Worm (Caenorhabditis elegans) whole organism, early embryonic: ENCODE data around the gene flp-24.
"Not testable (repeated sequence)": the region's sequence is repeated elsewhere in the genome, so short reads cannot be mapped to it uniquely, and the experiment has no call there.

Experiments
- B0310.2 ChIP-seq: sonication (generic microtip); optimal IDR thresholded peaks from 2 replicates; lab custom pipeline; 2016; ENCODE audit warnings: mild to moderate bottlenecking, missing genetic modification characterization, missing compliant biosample characterization
- F13C5.2 ChIP-seq: sonication (generic microtip); optimal IDR thresholded peaks from 2 replicates; lab custom pipeline; 2017; ENCODE audit warnings: mild to moderate bottlenecking, missing genetic modification characterization, inconsistent platforms, missing compliant biosample characterization
- aly-1 ChIP-seq: sonication (generic microtip); optimal IDR thresholded peaks from 2 replicates; lab custom pipeline; 2016; ENCODE audit warnings: missing genetic modification characterization, missing compliant biosample characterization
- ama-1 ChIP-seq: fragments of 150-350 bp; optimal IDR thresholded peaks from 2 replicates; lab custom pipeline; 2014
- ceh-13 ChIP-seq: fragments of 200-800 bp; sonication (Bioruptor generic); optimal IDR thresholded peaks from 2 replicates; lab custom pipeline; 2018; ENCODE audit warnings: mild to moderate bottlenecking, missing genetic modification characterization, missing compliant biosample characterization
- ceh-36 ChIP-seq: sonication (generic microtip); optimal IDR thresholded peaks from 2 replicates; lab custom pipeline; 2016; ENCODE audit warnings: missing genetic modification characterization, inconsistent platforms, missing compliant biosample characterization
- ets-7 ChIP-seq: sonication (generic microtip); optimal IDR thresholded peaks from 2 replicates; lab custom pipeline; 2016; ENCODE audit warnings: missing genotype, missing genetic modification characterization, missing compliant biosample characterization
- flt-1 ChIP-seq: fragments of 200-800 bp; sonication (Bioruptor generic); IDR thresholded peaks from 2 replicates; pipeline ENCODE4 v1.3.6; 2022; ENCODE audit warnings: missing genetic modification characterization, missing compliant biosample characterization
- hmbx-1 ChIP-seq: sonication (generic microtip); optimal IDR thresholded peaks from 2 replicates; lab custom pipeline; 2016; ENCODE audit warnings: mild to moderate bottlenecking, missing genetic modification characterization, missing compliant biosample characterization
- hmg-4 ChIP-seq: fragments of 200-800 bp; sonication (Bioruptor generic); optimal IDR thresholded peaks from 2 replicates; lab custom pipeline; 2018; ENCODE audit warnings: mild to moderate bottlenecking, missing genetic modification characterization, missing compliant biosample characterization
- hnd-1 ChIP-seq: sonication (generic microtip); optimal IDR thresholded peaks from 2 replicates; lab custom pipeline; 2016; ENCODE audit warnings: missing genetic modification characterization, missing compliant biosample characterization
- pes-1 ChIP-seq: fragments of 200-800 bp; sonication (Bioruptor generic); IDR thresholded peaks from 2 replicates; pipeline ENCODE4 v1.3.6; 2022; ENCODE audit warnings: missing genetic modification reagents, missing genetic modification characterization, missing compliant biosample characterization
- scrt-1 ChIP-seq: fragments of 200-800 bp; sonication (Bioruptor generic); IDR thresholded peaks from 2 replicates; pipeline ENCODE4 v1.3.6; 2022; ENCODE audit warnings: missing genetic modification characterization, missing compliant biosample characterization
- sea-1 ChIP-seq: fragments of 200-800 bp; sonication (Bioruptor generic); conservative IDR thresholded peaks from 2 replicates; pipeline ENCODE4 v1.3.6; 2022; ENCODE audit warnings: missing genetic modification characterization, missing compliant biosample characterization
- tbx-11 ChIP-seq: fragments of 200-800 bp; sonication (Bioruptor generic); IDR thresholded peaks from 2 replicates; pipeline ENCODE4 v1.3.6; 2022; ENCODE audit warnings: missing genetic modification characterization, missing compliant biosample characterization
- tbx-37 ChIP-seq: fragments of 200-800 bp; sonication (Bioruptor generic); conservative IDR thresholded peaks from 2 replicates; pipeline ENCODE4 v1.3.6; 2022; ENCODE audit warnings: missing genetic modification reagents, missing genetic modification characterization, missing compliant biosample characterization
- tra-4 ChIP-seq: sonication (generic microtip); optimal IDR thresholded peaks from 2 replicates; lab custom pipeline; 2017; ENCODE audit warnings: missing genetic modification characterization, missing compliant biosample characterization

flp-24 gene

DNA sequence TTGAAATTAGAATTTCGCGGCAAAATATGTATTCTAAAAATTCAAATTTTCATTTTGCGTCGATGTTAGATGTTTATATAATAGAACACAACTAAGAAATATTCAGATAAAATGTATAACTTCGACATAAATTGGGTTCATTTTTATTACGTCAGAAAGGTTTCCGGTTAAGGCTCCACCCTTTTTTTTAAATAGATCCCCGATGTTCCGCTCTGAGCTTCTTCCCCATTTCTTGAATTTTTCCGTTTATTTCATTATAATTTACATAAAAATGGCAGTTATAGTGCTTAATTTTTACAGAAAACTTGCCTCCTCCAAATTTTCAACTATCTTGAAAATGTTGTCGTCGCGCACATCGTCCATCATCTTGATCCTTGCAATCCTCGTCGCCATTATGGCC is at the start of gene flp-24:
Gene flp-24, plus strand, starts transcription at position 301 of the 400 bp plus-strand sequence.
- no peak for TF ChIP-seq aly-1 (tag; lab: Kevin White, UChicago)
- no peak for TF ChIP-seq tbx-11
- TF ChIP-seq sea-1 (GFP tag; lab: Robert Waterston, UW) = no peak
- TF ChIP-seq F13C5.2 (tag; lab: Kevin White, UChicago) = no peak
- TF ChIP-seq scrt-1 (GFP tag; lab: Robert Waterston, UW) = no peak
- no peak for TF ChIP-seq tra-4 (tag; lab: Kevin White, UChicago)
- TF ChIP-seq B0310.2 = no peak
- no peak for TF ChIP-seq hmbx-1 (tag; lab: Kevin White, UChicago)
- TF ChIP-seq ceh-36 (tag; lab: Kevin White, UChicago) = no peak
- no peak for TF ChIP-seq hmg-4
- no peak for TF ChIP-seq ets-7 (tag; lab: Kevin White, UChicago)
- TF ChIP-seq tbx-37 (GFP tag; lab: Robert Waterston, UW) = no peak
- no peak for TF ChIP-seq ama-1
- no peak for TF ChIP-seq pes-1
- TF ChIP-seq hnd-1 = no peak
- TF ChIP-seq flt-1 (GFP tag; lab: Robert Waterston, UW) = no peak
- TF ChIP-seq ceh-13 (GFP tag; lab: Kevin White, UChicago) = no peak

DNA sequence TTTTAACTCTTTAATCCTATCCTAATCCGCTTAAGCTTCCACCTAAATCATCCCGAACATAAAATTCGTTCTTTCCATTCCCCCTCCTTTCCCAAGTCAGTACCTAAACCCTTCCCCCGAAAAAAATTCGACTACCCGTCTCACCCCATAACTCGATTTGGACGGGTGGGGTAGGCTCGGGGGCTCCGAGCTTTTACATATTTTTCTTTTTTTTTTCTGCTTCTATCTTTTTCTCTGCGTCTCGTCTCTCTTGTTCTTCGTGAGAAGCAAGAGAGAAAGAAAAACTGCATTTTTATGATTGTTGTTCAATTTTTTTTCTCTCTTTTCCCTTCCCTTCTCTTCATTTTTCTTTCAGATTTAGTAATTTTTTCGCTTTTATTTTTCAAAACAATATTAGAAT is 49.5 kb upstream of the flp-24 start:
- TF ChIP-seq tbx-11 (no peak), sea-1 (GFP tag; lab: Robert Waterston, UW) (no peak), hnd-1 (no peak)

DNA sequence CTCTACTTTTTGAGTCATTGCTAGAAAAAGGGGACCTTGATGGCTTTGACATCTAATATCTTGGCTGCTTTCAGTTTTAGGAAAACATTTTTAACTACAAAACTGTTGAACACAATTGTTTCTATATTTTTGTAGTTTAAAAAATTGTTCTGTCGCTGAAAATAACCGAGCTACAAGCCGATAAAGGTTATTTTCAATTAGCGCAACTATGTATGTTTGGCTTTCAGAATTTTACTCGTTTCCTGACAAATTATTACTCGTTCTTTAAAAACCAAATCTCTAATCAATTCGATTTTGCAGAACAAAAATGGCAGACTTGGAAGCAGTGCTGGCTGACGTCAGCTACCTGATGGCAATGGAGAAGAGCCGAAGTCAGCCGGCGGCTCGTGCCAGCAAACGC is 49.1 kb upstream of the flp-24 start, which contains the start of gene grk-2:
Gene grk-2, plus strand, starts transcription at position 301 of the 400 bp plus-strand sequence.
- no peak for TF ChIP-seq B0310.2

DNA sequence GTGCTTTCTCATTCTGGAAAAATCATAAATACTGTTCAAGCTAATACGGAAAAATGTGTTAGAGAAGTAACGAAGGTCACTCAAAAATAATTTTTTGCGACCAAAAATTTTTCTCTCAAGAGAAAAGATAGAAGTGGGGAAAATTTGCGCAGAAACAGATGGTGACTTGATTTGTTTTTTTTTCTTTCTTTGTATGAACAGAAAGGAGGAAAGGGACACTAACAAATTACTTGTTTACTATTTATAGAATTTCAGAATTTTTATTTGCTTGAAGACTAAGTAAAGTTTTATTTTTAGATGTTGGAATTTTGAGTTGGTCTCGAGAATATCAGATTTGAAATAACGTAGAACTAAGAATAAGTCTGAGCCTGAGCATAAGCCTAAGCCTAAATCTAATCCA is 41.6 kb upstream of the flp-24 start, which contains the start of gene W02B3.4:
Gene W02B3.4, minus strand, starts transcription at position 101 of the 400 bp plus-strand sequence.
- TF ChIP-seq ets-7 (tag; lab: Kevin White, UChicago) (no peak), ama-1 (no peak), sea-1 (GFP tag; lab: Robert Waterston, UW) (no peak), ceh-36 (tag; lab: Kevin White, UChicago) (no peak), scrt-1 (GFP tag; lab: Robert Waterston, UW) (no peak), F13C5.2 (tag; lab: Kevin White, UChicago) (no peak), hmg-4 (no peak)

DNA sequence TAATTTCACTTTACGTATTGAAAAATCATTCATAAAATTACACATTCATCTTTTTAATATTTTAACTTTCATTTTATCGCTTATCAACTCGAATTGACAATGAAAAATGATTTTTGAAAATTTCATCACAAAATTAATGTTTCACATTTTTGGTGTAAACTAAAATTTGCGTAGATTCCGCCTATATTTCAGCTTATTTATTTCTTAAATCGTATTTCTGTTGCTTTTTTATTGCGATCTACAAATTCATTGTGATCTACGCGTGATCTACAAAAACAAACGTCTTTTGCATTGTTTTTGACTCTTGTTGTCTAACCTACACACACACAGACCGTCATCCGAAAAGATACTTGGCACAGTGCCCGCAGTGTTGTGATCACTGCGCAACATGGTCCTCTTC is 36.8 kb upstream of the flp-24 start:
- no peak for TF ChIP-seq aly-1 (tag; lab: Kevin White, UChicago)
- no peak for TF ChIP-seq ceh-13 (GFP tag; lab: Kevin White, UChicago)
- TF ChIP-seq B0310.2 = no peak
- no peak for TF ChIP-seq pes-1
- TF ChIP-seq hmbx-1 (tag; lab: Kevin White, UChicago) = no peak
- TF ChIP-seq tbx-37 (GFP tag; lab: Robert Waterston, UW) = no peak
- TF ChIP-seq tbx-11 = no peak
- TF ChIP-seq scrt-1 (GFP tag; lab: Robert Waterston, UW) = no peak
- no peak for TF ChIP-seq ama-1
- no peak for TF ChIP-seq sea-1 (GFP tag; lab: Robert Waterston, UW)
- TF ChIP-seq F13C5.2 (tag; lab: Kevin White, UChicago) = no peak
- TF ChIP-seq ceh-36 (tag; lab: Kevin White, UChicago) = no peak
- no peak for TF ChIP-seq hmg-4
- no peak for TF ChIP-seq flt-1 (GFP tag; lab: Robert Waterston, UW)
- no peak for TF ChIP-seq hnd-1
- no peak for TF ChIP-seq tra-4 (tag; lab: Kevin White, UChicago)
- TF ChIP-seq ets-7 (tag; lab: Kevin White, UChicago) = no peak

DNA sequence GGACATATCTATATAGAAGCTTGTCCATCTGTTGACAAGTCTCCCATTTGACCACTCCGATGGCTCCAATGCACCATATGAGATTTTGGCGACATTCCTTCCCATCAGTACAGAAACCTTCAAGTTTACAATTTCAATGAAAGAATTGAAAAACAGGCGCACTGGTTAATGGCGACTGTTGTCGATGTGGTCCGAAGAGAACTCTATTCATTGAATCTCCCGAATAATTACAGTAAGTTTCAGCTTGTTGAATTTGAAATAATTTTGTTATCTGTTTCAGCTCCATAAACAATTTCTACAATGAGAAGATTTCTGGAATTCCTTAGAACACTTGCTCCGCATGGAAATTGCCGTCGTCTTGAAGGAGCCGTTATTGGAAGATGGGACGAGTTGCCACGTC is 36.0 kb upstream of the flp-24 start, which contains the start of gene elf-1:
Gene elf-1, plus strand, starts transcription at position 301 of the 400 bp plus-strand sequence.
- TF ChIP-seq hmbx-1 (tag; lab: Kevin White, UChicago); F13C5.2 (tag; lab: Kevin White, UChicago); sea-1 (GFP tag; lab: Robert Waterston, UW): not testable (repeated sequence)

DNA sequence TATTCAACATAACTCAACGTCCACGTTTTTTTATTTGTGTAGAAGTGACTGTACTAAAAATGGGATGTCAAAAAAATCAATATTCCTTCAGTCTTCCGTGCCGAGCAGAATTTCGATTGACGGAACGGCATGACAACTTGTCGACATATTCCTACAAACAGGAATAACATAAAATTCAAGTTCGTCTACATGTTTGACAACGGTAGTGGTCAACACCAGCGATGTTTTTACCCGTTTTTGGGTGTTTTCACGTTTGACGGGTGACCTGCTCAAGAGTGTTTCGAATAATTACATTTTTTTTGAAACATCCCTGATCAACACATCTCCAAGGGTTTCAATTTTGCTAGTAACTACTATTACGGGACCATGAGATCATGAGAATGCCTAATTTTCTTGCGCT is 33.0 kb upstream of the flp-24 start, which contains the start of gene W02B3.7:
Gene W02B3.7, minus strand, starts transcription at position 101 of the 400 bp plus-strand sequence.
- TF ChIP-seq ama-1 (no peak), scrt-1 (GFP tag; lab: Robert Waterston, UW) (no peak), pes-1 (no peak), ets-7 (tag; lab: Kevin White, UChicago) (no peak), aly-1 (tag; lab: Kevin White, UChicago) (no peak), ceh-36 (tag; lab: Kevin White, UChicago) (no peak), sea-1 (GFP tag; lab: Robert Waterston, UW) (no peak), tbx-11 (no peak), tbx-37 (GFP tag; lab: Robert Waterston, UW) (no peak), B0310.2 (no peak), ceh-13 (GFP tag; lab: Kevin White, UChicago) (no peak), flt-1 (GFP tag; lab: Robert Waterston, UW) (no peak), hnd-1 (no peak), hmbx-1 (tag; lab: Kevin White, UChicago) (no peak)

DNA sequence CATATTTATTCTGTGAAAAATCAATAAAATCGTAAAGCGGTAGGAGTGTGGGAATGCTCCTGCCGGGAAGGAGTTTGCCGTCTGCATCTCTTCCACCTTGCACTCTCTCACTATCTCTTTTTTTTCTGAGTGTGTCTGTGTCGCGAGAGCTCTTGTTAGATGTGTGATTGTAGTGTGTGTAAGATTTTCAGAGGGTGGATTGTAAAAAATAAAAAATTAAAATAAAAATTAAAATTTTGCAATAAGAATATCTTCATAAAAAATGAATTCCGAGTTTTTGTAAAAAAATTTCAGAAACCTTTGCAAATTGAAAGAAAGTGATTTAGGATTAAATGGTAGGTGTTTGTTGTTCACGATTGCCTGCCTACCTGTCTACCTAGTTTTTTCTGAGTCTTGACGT is 28.5 kb upstream of the flp-24 start, which contains the start of gene sel-15:
Gene sel-15, minus strand, starts transcription at position 101 of the 400 bp plus-strand sequence.
- TF ChIP-seq ceh-13 (GFP tag; lab: Kevin White, UChicago) (no peak), aly-1 (tag; lab: Kevin White, UChicago) (no peak), hmg-4 (no peak), tbx-37 (GFP tag; lab: Robert Waterston, UW) (no peak), scrt-1 (GFP tag; lab: Robert Waterston, UW) (no peak), pes-1 (no peak), sea-1 (GFP tag; lab: Robert Waterston, UW) (no peak), hnd-1 (no peak), ets-7 (tag; lab: Kevin White, UChicago) (no peak), tra-4 (tag; lab: Kevin White, UChicago) (no peak), tbx-11 (no peak), F13C5.2 (tag; lab: Kevin White, UChicago) (no peak), B0310.2 (no peak), hmbx-1 (tag; lab: Kevin White, UChicago) (no peak), ama-1 (no peak), flt-1 (GFP tag; lab: Robert Waterston, UW) (no peak), ceh-36 (tag; lab: Kevin White, UChicago) (no peak)
